Worm (Caenorhabditis elegans): ENCODE measurements around the gene T22D1.1.

DNA sequence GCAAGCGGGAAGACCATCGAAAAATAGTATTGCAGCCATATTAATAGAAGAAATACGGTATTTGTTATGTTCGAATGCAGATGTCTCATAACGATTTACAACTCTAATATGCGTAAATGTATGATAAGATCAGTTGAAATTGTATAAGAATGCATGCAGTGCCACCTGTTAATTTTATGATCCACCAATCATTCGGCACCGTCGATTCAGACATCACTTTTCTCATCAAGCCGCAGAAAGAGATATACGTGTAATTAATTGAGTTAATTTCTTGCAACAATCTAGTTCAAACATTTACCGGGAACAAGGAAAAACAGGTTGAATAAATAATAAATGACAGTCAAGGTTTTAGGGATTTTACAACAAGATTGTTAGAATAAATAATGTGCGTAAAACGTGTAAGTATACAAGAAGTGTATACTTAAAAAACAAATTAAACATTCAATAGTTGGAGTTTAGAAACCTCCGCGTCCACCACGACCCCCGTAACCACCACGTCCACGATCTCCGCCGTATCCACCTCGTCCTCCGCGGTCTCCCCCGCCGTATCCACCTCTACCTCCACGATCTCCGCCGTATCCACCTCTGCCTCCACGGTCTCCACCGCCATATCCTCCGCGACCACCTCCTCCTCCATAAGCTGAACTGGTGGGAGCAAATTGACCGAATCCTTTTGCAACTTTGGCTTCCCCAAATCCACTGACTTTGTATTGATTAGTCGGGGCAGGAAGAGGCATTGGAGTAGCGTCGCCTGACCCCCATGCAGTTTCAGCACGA lies 51.2 kb downstream of the T22D1.1 start:
- TF ChIP-seq him-1 (tag; optimal IDR thresholded peaks at IDR 0.05) = no peak
- no peak for TF ChIP-seq W03F9.2 (tag; optimal IDR thresholded peaks at IDR 0.05)
